Fruit fly (Drosophila melanogaster) whole organism, larva: ENCODE data around the gene Slob.
A peak's percentile ranks its signal among the peaks of the same experiment; 100 is the strongest.

Experiments used
- noc ChIP-seq: fragments of 200-800 bp; sonication (Bioruptor generic); optimal IDR thresholded peaks from 3 replicates; lab custom pipeline; 2019; ENCODE audit warnings: missing biosample characterization, mild to moderate bottlenecking, missing genetic modification characterization, moderate library complexity

Gene Slob

dm6 chr2L:7611580-7611979, 63.3 kb downstream of the Slob start:
- no peak for TF ChIP-seq noc (tag; lab: Kevin White, UChicago)

dm6 chr2L:7608083-7608482, 66.8 kb downstream of the Slob start, which contains the start of gene CG6739:
Gene CG6739, plus strand, starts transcription at chr2L:7608389.
- no peak for TF ChIP-seq noc (tag; lab: Kevin White, UChicago)

dm6 chr2L:7605300-7605699, 69.6 kb downstream of the Slob start, which contains the start of gene Cyp4d21:
Gene Cyp4d21, plus strand, starts transcription at chr2L:7605600.
- no peak for TF ChIP-seq noc (tag; lab: Kevin White, UChicago)

dm6 chr2L:7601875-7602274, 73.0 kb downstream of the Slob start:
- peak; percentile 41 for TF ChIP-seq noc (tag; lab: Kevin White, UChicago)

dm6 chr2L:7598697-7599096, 76.2 kb downstream of the Slob start:
- TF ChIP-seq noc (tag; lab: Kevin White, UChicago) = no peak

- no peak for TF ChIP-seq noc (tag; lab: Kevin White, UChicago)
Observed at dm6 chr2L:7598260-7598659, 76.6 kb downstream of the Slob start.

dm6 chr2L:7597431-7597830, 77.4 kb downstream of the Slob start:
- no peak for TF ChIP-seq noc (tag; lab: Kevin White, UChicago)

- TF ChIP-seq noc (tag; lab: Kevin White, UChicago) = no peak
Observed at dm6 chr2L:7596862-7597261, 78.0 kb downstream of the Slob start.

- no peak for TF ChIP-seq noc (tag; lab: Kevin White, UChicago)
Observed at dm6 chr2L:7592858-7593257, 82.0 kb downstream of the Slob start.
